Worm (Caenorhabditis elegans) whole organism, L1 larva: ENCODE measurements around the gene Y51H4A.941.

Experiments used
- dpl-1 ChIP-seq, 3 experiments: fragments of 150-350 bp in 2 of 3; sonication (generic microtip) in 1 of 3; optimal IDR thresholded peaks; 2 replicates each; lab custom pipeline; 2014 to 2017; ENCODE audit warnings: missing biosample characterization in 3 of 3, missing genetic modification characterization in 3 of 3, missing genetic modification reagents in 3 of 3
- jun-1 ChIP-seq: fragments of 150-350 bp; optimal IDR thresholded peaks from 2 replicates; lab custom pipeline; 2014; ENCODE audit warnings: missing biosample characterization, missing genetic modification reagents, missing genetic modification characterization
- mep-1 ChIP-seq: fragments of 150-350 bp; optimal IDR thresholded peaks from 2 replicates; lab custom pipeline; 2014; ENCODE audit warnings: missing biosample characterization, missing genetic modification characterization

- TF ChIP-seq mep-1 (no peak), dpl-1 (GFP tag; optimal IDR thresholded peaks at IDR 0.05; lab: Kevin White, UChicago) (no peak), jun-1 (no peak)
These were observed 41.5 kb upstream of the Y51H4A.941 start, which contains the start of gene Y51H4A.25 for ce11 chrIV:16735957-16736356.
